Fruit fly (Drosophila melanogaster) whole organism, embryonic: ENCODE results near the gene CG43245.

Source experiments
- ATbp ChIP-seq: fragments of 200-800 bp; sonication (Bioruptor generic); optimal IDR thresholded peaks from 2 replicates; lab custom pipeline; 2017; ENCODE audit warnings: missing biosample characterization, mild to moderate bottlenecking, missing genetic modification characterization, missing genetic modification reagents
- Abd-B ChIP-seq: fragments of 200-800 bp; sonication (Bioruptor generic); optimal IDR thresholded peaks from 2 replicates; lab custom pipeline; 2018; ENCODE audit warnings: missing biosample characterization, mild to moderate bottlenecking, missing genetic modification characterization, moderate library complexity
- Ada2b ChIP-seq: fragments of 200-800 bp; sonication (Bioruptor generic); IDR thresholded peaks from 2 replicates; pipeline ENCODE4 v1.3.6; 2022; ENCODE audit warnings: missing biosample characterization, missing genetic modification characterization
- B-H2 ChIP-seq: fragments of 200-800 bp; sonication (Bioruptor generic); optimal IDR thresholded peaks from 2 replicates; lab custom pipeline; 2018; ENCODE audit warnings: missing biosample characterization, mild to moderate bottlenecking, missing genetic modification characterization
- CG1024 ChIP-seq: fragments of 200-800 bp; sonication (Bioruptor generic); IDR thresholded peaks from 2 replicates; pipeline ENCODE4 v1.3.6; 2022; ENCODE audit warnings: missing biosample characterization, missing genetic modification characterization
- CG10366 ChIP-seq: fragments of 200-800 bp; sonication (Bioruptor generic); IDR thresholded peaks from 2 replicates; pipeline ENCODE4 v1.3.6; 2022; ENCODE audit warnings: missing biosample characterization, missing genetic modification characterization
- CG15696 ChIP-seq: fragments of 200-800 bp; sonication (Bioruptor generic); optimal IDR thresholded peaks from 2 replicates; lab custom pipeline; 2019; ENCODE audit warnings: missing biosample characterization, mild to moderate bottlenecking, missing genetic modification characterization, moderate library complexity
- CG17328 ChIP-seq: fragments of 200-800 bp; sonication (Bioruptor generic); IDR thresholded peaks from 2 replicates; pipeline ENCODE4 v1.3.6; 2022; ENCODE audit warnings: missing biosample characterization, missing genetic modification characterization
- CG17802 ChIP-seq: fragments of 200-800 bp; sonication (Bioruptor generic); optimal IDR thresholded peaks from 2 replicates; lab custom pipeline; 2018; ENCODE audit warnings: missing biosample characterization, mild to moderate bottlenecking, missing genetic modification characterization, moderate library complexity
- CG17912 ChIP-seq: fragments of 200-800 bp; sonication (Bioruptor generic); optimal IDR thresholded peaks from 2 replicates; lab custom pipeline; 2018; ENCODE audit warnings: missing biosample characterization, mild to moderate bottlenecking, missing genetic modification characterization
- CG1832 ChIP-seq: fragments of 200-800 bp; sonication (Bioruptor generic); optimal IDR thresholded peaks from 2 replicates; lab custom pipeline; 2017; ENCODE audit warnings: missing biosample characterization, mild to moderate bottlenecking, missing genetic modification characterization, inconsistent platforms
- CG2889 ChIP-seq: fragments of 200-800 bp; sonication (Bioruptor generic); IDR thresholded peaks from 3 replicates; pipeline ENCODE4 v1.3.6; 2022; ENCODE audit warnings: missing biosample characterization, missing genetic modification characterization
- CG31224 ChIP-seq: fragments of 200-800 bp; sonication (Bioruptor generic); IDR thresholded peaks from 2 replicates; pipeline ENCODE4 v1.3.6; 2022; ENCODE audit warnings: missing biosample characterization, missing genetic modification characterization
- CG4854 ChIP-seq: fragments of 200-800 bp; sonication (Bioruptor generic); optimal IDR thresholded peaks from 2 replicates; lab custom pipeline; 2016; ENCODE audit warnings: missing biosample characterization, missing genetic modification characterization, inconsistent platforms
- CG7556 ChIP-seq: fragments of 200-800 bp; sonication (Bioruptor generic); optimal IDR thresholded peaks from 2 replicates; lab custom pipeline; 2017; ENCODE audit warnings: missing biosample characterization, mild to moderate bottlenecking, missing genetic modification characterization
- CG7963 ChIP-seq: fragments of 200-800 bp; sonication (Bioruptor generic); IDR thresholded peaks from 3 replicates; pipeline ENCODE4 v1.3.6; 2022; ENCODE audit warnings: missing biosample characterization, missing genetic modification characterization; ENCODE audit not compliant: partially characterized antibody
- CG9215 ChIP-seq: fragments of 200-800 bp; sonication (Bioruptor generic); IDR thresholded peaks from 2 replicates; pipeline ENCODE4 v1.3.6; 2022; ENCODE audit warnings: missing biosample characterization, missing genetic modification characterization
- E2f2 ChIP-seq: fragments of 200-800 bp; sonication (Bioruptor generic); IDR thresholded peaks from 2 replicates; pipeline ENCODE4 v1.3.6; 2022; ENCODE audit warnings: missing biosample characterization, missing genetic modification characterization
- Hey ChIP-seq: fragments of 200-800 bp; sonication (Bioruptor generic); optimal IDR thresholded peaks from 3 replicates; lab custom pipeline; 2018; ENCODE audit warnings: missing biosample characterization, mild to moderate bottlenecking, missing genetic modification characterization
- Nf-YA ChIP-seq: fragments of 200-800 bp; sonication (Bioruptor generic); IDR thresholded peaks from 2 replicates; pipeline ENCODE4 v1.3.6; 2022; ENCODE audit warnings: missing biosample characterization, missing genetic modification characterization
- Opbp ChIP-seq: fragments of 200-800 bp; sonication (Bioruptor generic); IDR thresholded peaks from 3 replicates; pipeline ENCODE4 v1.3.6; 2022; ENCODE audit warnings: missing biosample characterization, missing genetic modification characterization; ENCODE audit not compliant: partially characterized antibody
- Optix ChIP-seq: fragments of 200-800 bp; sonication (Bioruptor generic); IDR thresholded peaks from 3 replicates; pipeline ENCODE4 v1.3.6; 2022; ENCODE audit warnings: missing biosample characterization, missing genetic modification characterization
- Pdp1 ChIP-seq, 2 experiments: fragments of 200-800 bp; sonication (Bioruptor generic); optimal IDR thresholded peaks; 3 replicates each; lab custom pipeline; 2016; ENCODE audit warnings: missing biosample characterization in 2 of 2, missing genetic modification characterization in 2 of 2, mild to moderate bottlenecking in 1 of 2, moderate library complexity in 1 of 2
- Sox102F ChIP-seq: fragments of 200-800 bp; sonication (Bioruptor generic); optimal IDR thresholded peaks from 2 replicates; lab custom pipeline; 2018; ENCODE audit warnings: missing biosample characterization, mild to moderate bottlenecking, missing genetic modification characterization, moderate library complexity
- Sry-β ChIP-seq: fragments of 200-800 bp; sonication (Bioruptor generic); optimal IDR thresholded peaks from 2 replicates; lab custom pipeline; 2018; ENCODE audit warnings: missing biosample characterization, mild to moderate bottlenecking, missing genetic modification characterization, moderate library complexity
- ap ChIP-seq: fragments of 200-800 bp; sonication (Bioruptor generic); IDR thresholded peaks from 2 replicates; pipeline ENCODE4 v1.3.6; 2022; ENCODE audit warnings: missing biosample characterization, missing genetic modification characterization
- ash1 ChIP-seq: fragments of 200-800 bp; sonication (Bioruptor generic); optimal IDR thresholded peaks from 2 replicates; lab custom pipeline; 2018; ENCODE audit warnings: missing biosample characterization, mild to moderate bottlenecking, missing genetic modification characterization
- bbx ChIP-seq: fragments of 200-800 bp; sonication (Bioruptor generic); IDR thresholded peaks from 2 replicates; pipeline ENCODE4 v1.3.6; 2022; ENCODE audit warnings: missing biosample characterization, missing genetic modification characterization; ENCODE audit not compliant: partially characterized antibody
- cad ChIP-seq: fragments of >200 bp; optimal IDR thresholded peaks from 2 replicates; lab custom pipeline; 2017; ENCODE audit warnings: missing biosample characterization, missing genetic modification characterization
- chif ChIP-seq, 2 experiments: fragments of 200-800 bp; sonication (Bioruptor generic); optimal IDR thresholded peaks; 3 replicates each; lab custom pipeline; 2016; ENCODE audit warnings: missing biosample characterization in 2 of 2, missing genetic modification characterization in 2 of 2
- croc ChIP-seq: fragments of 200-800 bp; sonication (Bioruptor generic); conservative IDR thresholded peaks from 3 replicates; pipeline ENCODE4 v1.3.6; 2022; ENCODE audit warnings: missing biosample characterization, missing genetic modification characterization
- dmrt99B ChIP-seq: fragments of 200-800 bp; sonication (Bioruptor generic); optimal IDR thresholded peaks from 2 replicates; lab custom pipeline; 2018; ENCODE audit warnings: missing biosample characterization, mild to moderate bottlenecking, missing genetic modification characterization, moderate library complexity
- dpn ChIP-seq, 2 experiments: fragments of 200-800 bp; sonication (Bioruptor generic); optimal IDR thresholded peaks; 3 replicates each; lab custom pipeline; 2016; ENCODE audit warnings: missing biosample characterization in 2 of 2, missing genetic modification characterization in 2 of 2
- fd102C ChIP-seq: fragments of 200-800 bp; sonication (Bioruptor generic); optimal IDR thresholded peaks from 2 replicates; lab custom pipeline; 2018; ENCODE audit warnings: missing biosample characterization, mild to moderate bottlenecking, missing genetic modification characterization, moderate library complexity
- ftz-f1 ChIP-seq: fragments of 200-800 bp; sonication (Bioruptor generic); optimal IDR thresholded peaks from 2 replicates; lab custom pipeline; 2016; ENCODE audit warnings: missing biosample characterization, missing genetic modification characterization
- gsb-n ChIP-seq: fragments of 200-800 bp; sonication (Bioruptor generic); optimal IDR thresholded peaks from 3 replicates; lab custom pipeline; 2018; ENCODE audit warnings: missing biosample characterization, mild to moderate bottlenecking, missing genetic modification characterization
- hbn ChIP-seq: fragments of 200-800 bp; sonication (Bioruptor generic); IDR thresholded peaks from 2 replicates; pipeline ENCODE4 v1.3.6; 2022; ENCODE audit warnings: missing biosample characterization, missing genetic modification characterization; ENCODE audit not compliant: partially characterized antibody
- her ChIP-seq: fragments of 200-800 bp; sonication (Bioruptor generic); optimal IDR thresholded peaks from 2 replicates; lab custom pipeline; 2016; ENCODE audit warnings: missing biosample characterization, missing genetic modification characterization
- nom ChIP-seq: fragments of 200-800 bp; sonication (Bioruptor generic); optimal IDR thresholded peaks from 2 replicates; lab custom pipeline; 2017; ENCODE audit warnings: missing biosample characterization, missing genetic modification characterization, mild to moderate bottlenecking, moderate library complexity, missing genetic modification reagents
- org-1 ChIP-seq: fragments of 200-800 bp; sonication (Bioruptor generic); optimal IDR thresholded peaks from 2 replicates; lab custom pipeline; 2017; ENCODE audit warnings: missing biosample characterization, missing genetic modification characterization
- pb ChIP-seq: fragments of 200-800 bp; sonication (Bioruptor generic); optimal IDR thresholded peaks from 3 replicates; lab custom pipeline; 2016; ENCODE audit warnings: missing biosample characterization, missing genetic modification characterization
- pho ChIP-seq: fragments of 200-800 bp; sonication (Bioruptor generic); optimal IDR thresholded peaks from 2 replicates; lab custom pipeline; 2016; ENCODE audit warnings: missing biosample characterization, missing genetic modification characterization
- salm ChIP-seq: fragments of 200-800 bp; sonication (Bioruptor generic); optimal IDR thresholded peaks from 2 replicates; lab custom pipeline; 2018; ENCODE audit warnings: missing biosample characterization, mild to moderate bottlenecking, missing genetic modification characterization
- shn ChIP-seq: fragments of 200-800 bp; sonication (Bioruptor generic); optimal IDR thresholded peaks from 3 replicates; lab custom pipeline; 2016; ENCODE audit warnings: missing biosample characterization, missing genetic modification characterization
- slou ChIP-seq: fragments of 200-800 bp; sonication (Bioruptor generic); optimal IDR thresholded peaks from 3 replicates; lab custom pipeline; 2016; ENCODE audit warnings: missing biosample characterization, missing genetic modification characterization
- sna ChIP-seq: fragments of 200-800 bp; sonication (Bioruptor generic); IDR thresholded peaks from 2 replicates; pipeline ENCODE4 v1.3.6; 2022; ENCODE audit warnings: missing biosample characterization, missing genetic modification characterization; ENCODE audit not compliant: partially characterized antibody
- tgo ChIP-seq: fragments of 200-800 bp; sonication (Bioruptor generic); IDR thresholded peaks from 3 replicates; pipeline ENCODE4 v1.3.6; 2022; ENCODE audit warnings: missing biosample characterization, missing genetic modification characterization

Gene CG43245

dm6 chr3L:10810539-10811443, 39.1 kb downstream of the CG43245 start:
- TF ChIP-seq croc (GFP tag; lab: Robert Waterston, UW) (no peak; the same call in 2 of the 3 replicates), CG2889 (GFP tag; lab: Robert Waterston, UW) (0 out of 3 replicates have a peak, but pooled peaks have one; percentile 11), Nf-YA (GFP tag; lab: Robert Waterston, UW) (no peak), Ada2b (GFP tag; lab: Robert Waterston, UW) (peak; percentile 77), Sry-β (no peak), shn (GFP tag; lab: Kevin White, UChicago) (no peak), chif (GFP tag; optimal IDR thresholded peaks at IDR 0.05; lab: Kevin White, UChicago) (peak in 1 of 2 experiments; percentile 44), tgo (GFP tag; lab: Robert Waterston, UW) (peak; percentile 76), CG17912 (GFP tag; lab: Kevin White, UChicago) (no peak), CG1024 (0 out of 2 replicates have a peak, but pooled peaks have one; percentile 19), dpn (GFP tag; optimal IDR thresholded peaks at IDR 0.05; lab: Kevin White, UChicago) (peak; percentile 31 to 61), Sox102F (GFP tag; lab: Kevin White, UChicago) (peak; percentile 83), CG1832 (GFP tag; lab: Kevin White, UChicago) (peak; percentile 91), her (GFP tag; lab: Kevin White, UChicago) (no peak), Hey (peak; percentile 96), CG10366 (peak; percentile 47; the same call in 1 of the 2 replicates), CG9215 (peak; percentile 39; the same call in 1 of the 2 replicates), CG15696 (tag; lab: Kevin White, UChicago) (no peak), ftz-f1 (no peak), CG17328 (GFP tag; lab: Robert Waterston, UW) (peak; percentile 46; the same call in 1 of the 2 replicates), ash1 (no peak), CG7556 (peak; percentile 89), CG17802 (peak; percentile 17), Abd-B (GFP tag; lab: Kevin White, UChicago) (peak; percentile 31), cad (GFP tag; lab: Kevin White, UChicago) (no peak), CG7963 (GFP tag; lab: Robert Waterston, UW) (no peak), Optix (GFP tag; lab: Robert Waterston, UW) (no peak), org-1 (peak; percentile 65), fd102C (no peak), sna (GFP tag; lab: Robert Waterston, UW) (no peak), Opbp (no peak), hbn (GFP tag; lab: Robert Waterston, UW) (no peak), ATbp (peak; percentile 70), gsb-n (tag; lab: Kevin White, UChicago) (peak; percentile 39), E2f2 (peak; percentile 44; the same call in 1 of the 2 replicates), slou (GFP tag; lab: Kevin White, UChicago) (peak; percentile 24), B-H2 (GFP tag; lab: Kevin White, UChicago) (no peak), pho (GFP tag; lab: Kevin White, UChicago) (peak; percentile 52), nom (no peak), CG4854 (GFP tag; lab: Kevin White, UChicago) (peak; percentile 31), dmrt99B (tag; lab: Kevin White, UChicago) (peak; percentile 87), ap (peak; percentile 49; the same call in 1 of the 2 replicates), pb (GFP tag; lab: Kevin White, UChicago) (no peak), CG31224 (peak; percentile 98), Pdp1 (GFP tag; optimal IDR thresholded peaks at IDR 0.05; lab: Kevin White, UChicago) (peak; percentile 17 to 42), bbx (GFP tag; lab: Robert Waterston, UW) (no peak; the same call in 1 of the 2 replicates), salm (tag; lab: Kevin White, UChicago) (peak; percentile 43)
